Fruit fly (Drosophila melanogaster) whole organism, embryonic: ENCODE data around the gene drn.
A peak's percentile ranks its signal among the peaks of the same experiment; 100 is the strongest.

Experiments used
- B-H2 ChIP-seq: fragments of 200-800 bp; sonication (Bioruptor generic); optimal IDR thresholded peaks from 2 replicates; lab custom pipeline; 2018; ENCODE audit warnings: missing biosample characterization, mild to moderate bottlenecking, missing genetic modification characterization
- Bgb ChIP-seq: fragments of 200-800 bp; sonication (Bioruptor generic); IDR thresholded peaks from 2 replicates; pipeline ENCODE4 v1.3.6; 2022; ENCODE audit warnings: missing biosample characterization, missing genetic modification characterization; ENCODE audit not compliant: partially characterized antibody
- CG1024 ChIP-seq: fragments of 200-800 bp; sonication (Bioruptor generic); IDR thresholded peaks from 2 replicates; pipeline ENCODE4 v1.3.6; 2022; ENCODE audit warnings: missing biosample characterization, missing genetic modification characterization
- CG11456 ChIP-seq: fragments of 200-800 bp; sonication (Bioruptor generic); IDR thresholded peaks from 3 replicates; pipeline ENCODE4 v1.3.6; 2022; ENCODE audit warnings: missing biosample characterization, missing genetic modification characterization
- CG11695 ChIP-seq: fragments of 200-800 bp; sonication (Bioruptor generic); IDR thresholded peaks from 3 replicates; pipeline ENCODE4 v1.3.6; 2022; ENCODE audit warnings: missing biosample characterization, missing genetic modification characterization
- CG12155 ChIP-seq: fragments of 200-800 bp; sonication (Bioruptor generic); optimal IDR thresholded peaks from 3 replicates; lab custom pipeline; 2016; ENCODE audit warnings: missing biosample characterization, missing genetic modification characterization
- CG12299 ChIP-seq: fragments of 200-800 bp; sonication (Bioruptor generic); optimal IDR thresholded peaks from 2 replicates; lab custom pipeline; 2018; ENCODE audit warnings: missing biosample characterization, mild to moderate bottlenecking, missing genetic modification characterization
- CG12659 ChIP-seq: fragments of 200-800 bp; sonication (Bioruptor generic); optimal IDR thresholded peaks from 3 replicates; lab custom pipeline; 2017; ENCODE audit warnings: mild to moderate bottlenecking, missing biosample characterization, missing genetic modification reagents, missing genetic modification characterization
- CG13424 ChIP-seq: fragments of 200-800 bp; sonication (Bioruptor generic); optimal IDR thresholded peaks from 2 replicates; lab custom pipeline; 2019; ENCODE audit warnings: missing biosample characterization, mild to moderate bottlenecking, missing genetic modification characterization, moderate library complexity
- CG14965 ChIP-seq: fragments of 200-800 bp; sonication (Bioruptor generic); optimal IDR thresholded peaks from 2 replicates; lab custom pipeline; 2016; ENCODE audit warnings: missing biosample characterization, missing genetic modification characterization, borderline replicate concordance
- CG15479 ChIP-seq: fragments of 200-800 bp; sonication (Bioruptor generic); optimal IDR thresholded peaks from 3 replicates; lab custom pipeline; 2019; ENCODE audit warnings: missing biosample characterization, mild to moderate bottlenecking, missing genetic modification characterization, moderate library complexity
- CG16863 ChIP-seq: fragments of 200-800 bp; sonication (Bioruptor generic); optimal IDR thresholded peaks from 3 replicates; lab custom pipeline; 2016; ENCODE audit warnings: missing biosample characterization, missing genetic modification characterization
- CG2120 ChIP-seq: fragments of 200-800 bp; sonication (Bioruptor generic); optimal IDR thresholded peaks from 3 replicates; lab custom pipeline; 2016; ENCODE audit warnings: missing biosample characterization, missing genetic modification characterization
- CG31388 ChIP-seq: fragments of 200-800 bp; sonication (Bioruptor generic); optimal IDR thresholded peaks from 2 replicates; lab custom pipeline; 2016; ENCODE audit warnings: missing biosample characterization, missing genetic modification characterization
- CG3163 ChIP-seq: fragments of 200-800 bp; sonication (Bioruptor generic); optimal IDR thresholded peaks from 3 replicates; lab custom pipeline; 2016; ENCODE audit warnings: missing biosample characterization, missing genetic modification characterization
- CG3281 ChIP-seq: fragments of 200-800 bp; sonication (Bioruptor generic); optimal IDR thresholded peaks from 3 replicates; lab custom pipeline; 2017; ENCODE audit warnings: missing biosample characterization, mild to moderate bottlenecking, missing genetic modification characterization
- CG43689 ChIP-seq: fragments of 200-800 bp; sonication (Bioruptor generic); IDR thresholded peaks from 2 replicates; pipeline ENCODE4 v1.3.6; 2022; ENCODE audit warnings: missing biosample characterization, missing genetic modification characterization
- CG4820 ChIP-seq: fragments of 200-800 bp; sonication (Bioruptor generic); optimal IDR thresholded peaks from 3 replicates; lab custom pipeline; 2016; ENCODE audit warnings: missing biosample characterization, missing genetic modification characterization
- CG6254 ChIP-seq: fragments of 200-800 bp; sonication (Bioruptor generic); optimal IDR thresholded peaks from 3 replicates; lab custom pipeline; 2017; ENCODE audit warnings: mild to moderate bottlenecking, missing biosample characterization, missing genetic modification reagents, missing genetic modification characterization
- CG7745 ChIP-seq: fragments of 200-800 bp; sonication (Bioruptor generic); optimal IDR thresholded peaks from 2 replicates; lab custom pipeline; 2018; ENCODE audit warnings: missing biosample characterization, mild to moderate bottlenecking, missing genetic modification characterization, moderate library complexity
- CG7987 ChIP-seq: fragments of 200-800 bp; sonication (Bioruptor generic); optimal IDR thresholded peaks from 2 replicates; lab custom pipeline; 2018; ENCODE audit warnings: missing biosample characterization, mild to moderate bottlenecking, missing genetic modification characterization, moderate library complexity
- CG8388 ChIP-seq: fragments of 200-800 bp; sonication (Bioruptor generic); optimal IDR thresholded peaks from 2 replicates; lab custom pipeline; 2019; ENCODE audit warnings: missing biosample characterization, mild to moderate bottlenecking, missing genetic modification characterization, moderate library complexity
- Dip2 ChIP-seq: fragments of 200-800 bp; sonication (Bioruptor generic); IDR thresholded peaks from 2 replicates; pipeline ENCODE4 v1.3.6; 2022; ENCODE audit warnings: missing biosample characterization, missing genetic modification characterization
- Dip3 ChIP-seq: fragments of 200-800 bp; sonication (Bioruptor generic); optimal IDR thresholded peaks from 3 replicates; lab custom pipeline; 2016; ENCODE audit warnings: missing biosample characterization, missing genetic modification characterization
- Doc3 ChIP-seq: fragments of 200-800 bp; sonication (Bioruptor generic); IDR thresholded peaks from 3 replicates; pipeline ENCODE4 v1.3.6; 2022; ENCODE audit warnings: missing biosample characterization, missing genetic modification characterization; ENCODE audit not compliant: partially characterized antibody
- Hand ChIP-seq: fragments of 200-800 bp; sonication (Bioruptor generic); optimal IDR thresholded peaks from 2 replicates; lab custom pipeline; 2017; ENCODE audit warnings: mild to moderate bottlenecking, missing biosample characterization, missing genetic modification reagents, missing genetic modification characterization
- Hr39 ChIP-seq: fragments of >200 bp; optimal IDR thresholded peaks from 2 replicates; lab custom pipeline; 2017
- Max ChIP-seq: fragments of 200-800 bp; sonication (Bioruptor generic); optimal IDR thresholded peaks from 2 replicates; lab custom pipeline; 2016; ENCODE audit warnings: missing biosample characterization, mild to moderate bottlenecking, missing genetic modification characterization
- NC2β ChIP-seq: fragments of 200-800 bp; sonication (Bioruptor generic); optimal IDR thresholded peaks from 2 replicates; lab custom pipeline; 2016; ENCODE audit warnings: missing biosample characterization, missing genetic modification characterization
- Nf-YA ChIP-seq: fragments of 200-800 bp; sonication (Bioruptor generic); IDR thresholded peaks from 2 replicates; pipeline ENCODE4 v1.3.6; 2022; ENCODE audit warnings: missing biosample characterization, missing genetic modification characterization
- Pdp1 ChIP-seq, 2 experiments: fragments of 200-800 bp; sonication (Bioruptor generic); optimal IDR thresholded peaks; 3 replicates each; lab custom pipeline; 2016; ENCODE audit warnings: missing biosample characterization in 2 of 2, missing genetic modification characterization in 2 of 2, mild to moderate bottlenecking in 1 of 2, moderate library complexity in 1 of 2
- Rfx ChIP-seq: fragments of 200-800 bp; sonication (Bioruptor generic); IDR thresholded peaks from 2 replicates; pipeline ENCODE4 v1.3.6; 2022; ENCODE audit warnings: missing biosample characterization, missing genetic modification characterization
- Sin3A ChIP-seq: fragments of >200 bp; optimal IDR thresholded peaks from 2 replicates; lab custom pipeline; 2018
- Sry-β ChIP-seq: fragments of 200-800 bp; sonication (Bioruptor generic); optimal IDR thresholded peaks from 2 replicates; lab custom pipeline; 2018; ENCODE audit warnings: missing biosample characterization, mild to moderate bottlenecking, missing genetic modification characterization, moderate library complexity
- ci ChIP-seq: fragments of 200-800 bp; sonication (Bioruptor generic); IDR thresholded peaks from 3 replicates; pipeline ENCODE4 v1.3.6; 2022; ENCODE audit warnings: missing biosample characterization, missing genetic modification characterization
- eve ChIP-seq, 2 experiments: fragments of >200 bp; optimal IDR thresholded peaks; 2 replicates each; lab custom pipeline; 2017; ENCODE audit warnings: missing biosample characterization in 2 of 2, missing genetic modification characterization in 2 of 2
- jing ChIP-seq: fragments of 200-800 bp; sonication (Bioruptor generic); optimal IDR thresholded peaks from 2 replicates; lab custom pipeline; 2018; ENCODE audit warnings: missing biosample characterization, mild to moderate bottlenecking, missing genetic modification characterization
- kah ChIP-seq: fragments of 200-800 bp; sonication (Bioruptor generic); optimal IDR thresholded peaks from 2 replicates; lab custom pipeline; 2018; ENCODE audit warnings: missing biosample characterization, mild to moderate bottlenecking, missing genetic modification characterization
- lov ChIP-seq, 2 experiments: fragments of 200-800 bp in 1 of 2; fragments of >200 bp in 1 of 2; sonication (Bioruptor generic) in 1 of 2; IDR thresholded peaks in 1 of 2; optimal IDR thresholded peaks in 1 of 2; 2 replicates in 1 of 2; 3 replicates in 1 of 2; pipeline versions ENCODE4 v1.3.6 to Lab custom; 2017 to 2022; ENCODE audit warnings: missing biosample characterization in 1 of 2, missing genetic modification characterization in 1 of 2
- pita ChIP-seq: fragments of 200-800 bp; sonication (Bioruptor generic); optimal IDR thresholded peaks from 2 replicates; lab custom pipeline; 2017; ENCODE audit warnings: missing biosample characterization, mild to moderate bottlenecking, missing genetic modification characterization
- ranshi ChIP-seq: fragments of 200-800 bp; sonication (Bioruptor generic); IDR thresholded peaks from 2 replicates; pipeline ENCODE4 v1.3.6; 2022; ENCODE audit warnings: missing biosample characterization, missing genetic modification characterization
- repo ChIP-seq: fragments of 200-800 bp; sonication (Bioruptor generic); optimal IDR thresholded peaks from 2 replicates; lab custom pipeline; 2016; ENCODE audit warnings: missing biosample characterization, missing genetic modification characterization
- ro ChIP-seq: fragments of 200-800 bp; sonication (Bioruptor generic); IDR thresholded peaks from 2 replicates; pipeline ENCODE4 v1.3.6; 2022; ENCODE audit warnings: missing biosample characterization, missing genetic modification characterization
- run ChIP-seq: fragments of 200-800 bp; sonication (Bioruptor generic); optimal IDR thresholded peaks from 3 replicates; lab custom pipeline; 2018; ENCODE audit warnings: missing biosample characterization, mild to moderate bottlenecking, missing genetic modification characterization
- salm ChIP-seq: fragments of 200-800 bp; sonication (Bioruptor generic); optimal IDR thresholded peaks from 2 replicates; lab custom pipeline; 2018; ENCODE audit warnings: missing biosample characterization, mild to moderate bottlenecking, missing genetic modification characterization
- schlank ChIP-seq: fragments of 200-800 bp; sonication (Bioruptor generic); optimal IDR thresholded peaks from 2 replicates; lab custom pipeline; 2018; ENCODE audit warnings: missing biosample characterization, mild to moderate bottlenecking, missing genetic modification characterization
- tna ChIP-seq: fragments of 200-800 bp; sonication (Bioruptor generic); IDR thresholded peaks from 2 replicates; pipeline ENCODE4 v1.3.6; 2022; ENCODE audit warnings: missing biosample characterization, missing genetic modification characterization; ENCODE audit not compliant: partially characterized antibody
- usp ChIP-seq: fragments of >200 bp; optimal IDR thresholded peaks from 2 replicates; lab custom pipeline; 2017; ENCODE audit warnings: missing biosample characterization, missing genetic modification characterization
- vfl ChIP-seq: fragments of 200-800 bp; sonication (Bioruptor generic); optimal IDR thresholded peaks from 2 replicates; lab custom pipeline; 2016; ENCODE audit warnings: missing biosample characterization, missing genetic modification characterization
- wek ChIP-seq: fragments of 200-800 bp; sonication (Bioruptor generic); optimal IDR thresholded peaks from 3 replicates; lab custom pipeline; 2018; ENCODE audit warnings: missing biosample characterization, mild to moderate bottlenecking, missing genetic modification characterization, moderate library complexity
- wor ChIP-seq: fragments of 200-800 bp; sonication (Bioruptor generic); IDR thresholded peaks from 2 replicates; pipeline ENCODE4 v1.3.6; 2022; ENCODE audit warnings: missing biosample characterization, missing genetic modification characterization

The drn gene

dm6 chr3R:9399951-9400392, 60.0 kb downstream of the drn start, which contains the start of gene CG34117 (continued):
- TF ChIP-seq wor (GFP tag; lab: Robert Waterston, UW) (peak; percentile 26; the same call in 1 of the 2 replicates), CG16863 (GFP tag; lab: Kevin White, UChicago) (peak; percentile 41), CG14965 (GFP tag; lab: Kevin White, UChicago) (no peak), CG6254 (GFP tag; lab: Kevin White, UChicago) (peak; percentile 50), CG2120 (GFP tag; lab: Kevin White, UChicago) (peak; percentile 87), CG31388 (GFP tag; lab: Kevin White, UChicago) (peak; percentile 46), CG7745 (tag; lab: Kevin White, UChicago) (no peak), ci (GFP tag; lab: Robert Waterston, UW) (peak; percentile 84), vfl (GFP tag; lab: Kevin White, UChicago) (peak; percentile 64), Dip2 (GFP tag; lab: Robert Waterston, UW) (no peak), CG15479 (GFP tag; lab: Kevin White, UChicago) (no peak), tna (GFP tag; lab: Robert Waterston, UW) (no peak), Pdp1 (GFP tag; optimal IDR thresholded peaks at IDR 0.05; lab: Kevin White, UChicago) (peak; percentile 57 to 93), Dip3 (peak; percentile 53), Rfx (peak; percentile 88), Sry-β (GFP tag; lab: Kevin White, UChicago) (no peak), pita (GFP tag; lab: Kevin White, UChicago) (no peak), Hr39 (lab: Kevin White, UChicago) (no peak), CG11456 (GFP tag; lab: Robert Waterston, UW) (peak; percentile 92), NC2β (GFP tag; lab: Kevin White, UChicago) (peak; percentile 27), CG8388 (peak; percentile 80), lov (optimal IDR thresholded peaks at IDR 0.05; lab: Kevin White, UChicago) (no peak), lov (GFP tag; IDR thresholded peaks at IDR 0.05; lab: Robert Waterston, UW) (no peak), ro (GFP tag; lab: Robert Waterston, UW) (no peak; the same call in 1 of the 2 replicates), ranshi (GFP tag; lab: Robert Waterston, UW) (peak; percentile 87), CG12299 (tag; lab: Kevin White, UChicago) (peak; percentile 83), schlank (tag; lab: Kevin White, UChicago) (peak; percentile 54), Doc3 (GFP tag; lab: Robert Waterston, UW) (no peak), CG12155 (GFP tag; lab: Kevin White, UChicago) (peak; percentile 81), Hand (GFP tag; lab: Kevin White, UChicago) (peak; percentile 67), Nf-YA (GFP tag; lab: Robert Waterston, UW) (peak; percentile 27; the same call in 1 of the 2 replicates), CG3163 (GFP tag; lab: Kevin White, UChicago) (no peak), wek (GFP tag; lab: Kevin White, UChicago) (no peak), CG3281 (GFP tag; lab: Kevin White, UChicago) (peak; percentile 82), Max (GFP tag; lab: Kevin White, UChicago) (peak; percentile 69), CG12659 (GFP tag; lab: Kevin White, UChicago) (peak; percentile 84), eve (GFP tag; optimal IDR thresholded peaks at IDR 0.05; lab: Kevin White, UChicago) (no peak), jing (GFP tag; lab: Kevin White, UChicago) (peak; percentile 22), salm (peak; percentile 67), B-H2 (GFP tag; lab: Kevin White, UChicago) (peak; percentile 88), kah (GFP tag; lab: Kevin White, UChicago) (peak; percentile 61), CG11695 (GFP tag; lab: Robert Waterston, UW) (peak; percentile 80; the same call in 2 of the 3 replicates), Bgb (GFP tag; lab: Robert Waterston, UW) (no peak), CG7987 (GFP tag; lab: Kevin White, UChicago) (peak; percentile 68), CG13424 (tag; lab: Kevin White, UChicago) (peak; percentile 82), run (tag; lab: Kevin White, UChicago) (peak; percentile 40), usp (GFP tag; lab: Kevin White, UChicago) (no peak), repo (GFP tag; lab: Kevin White, UChicago) (peak; percentile 18), CG43689 (GFP tag; lab: Robert Waterston, UW) (peak; percentile 40; the same call in 1 of the 2 replicates), Sin3A (lab: Kevin White, UChicago) (no peak), CG1024 (GFP tag; lab: Robert Waterston, UW) (peak; percentile 67), CG4820 (peak; percentile 63)
